Fruit fly (Drosophila melanogaster) S2 (cell line): Measurements from ENCODE around the gene CG43131.

Experiments
- CG8478 ChIP-seq: fragments of >200 bp; optimal IDR thresholded peaks from 2 replicates; lab custom pipeline; 2018
- CTCF ChIP-seq, 2 experiments: fragments of >200 bp; optimal IDR thresholded peaks; 2 replicates each; lab custom pipeline; 2018

DNA sequence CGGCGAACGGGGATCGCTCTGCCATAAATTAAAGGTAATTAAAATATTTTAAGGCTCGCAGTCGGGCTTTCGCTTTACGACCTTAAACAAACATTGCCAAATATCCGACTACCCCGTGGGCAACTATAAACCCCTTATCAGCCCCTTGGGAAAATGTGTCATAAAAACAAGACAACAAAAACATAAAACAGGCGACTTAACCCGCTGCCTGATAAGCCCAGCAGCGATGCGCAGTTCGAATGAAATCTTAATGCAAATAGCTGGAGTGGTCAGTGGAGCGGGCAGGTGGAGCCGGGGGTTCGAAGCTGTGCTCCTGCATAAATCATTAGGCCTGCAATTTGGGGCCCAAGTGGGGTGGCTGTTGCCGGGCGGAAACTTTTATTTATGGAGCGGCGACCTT, 46.5 kb downstream of the CG43131 start:
- TF ChIP-seq CG8478 (lab: Kevin White, UChicago) (no peak), CTCF (optimal IDR thresholded peaks at IDR 0.05; lab: Kevin White, UChicago) (no peak)
